Worm (Caenorhabditis elegans) whole organism, L1 larva: Measurements from ENCODE around the gene srh-297.

Experiments
- C04F5.9 ChIP-seq: sonication (generic microtip); optimal IDR thresholded peaks from 2 replicates; lab custom pipeline; 2016; ENCODE audit warnings: missing genetic modification characterization, missing compliant biosample characterization
- C16A3.4 ChIP-seq: fragments of 150-350 bp; optimal IDR thresholded peaks from 2 replicates; lab custom pipeline; 2014; ENCODE audit warnings: missing biosample characterization, missing genetic modification characterization
- F16B12.6 ChIP-seq: fragments of 150-350 bp; optimal IDR thresholded peaks from 2 replicates; lab custom pipeline; 2014; ENCODE audit warnings: missing biosample characterization, missing genetic modification characterization
- Y116A8C.19 ChIP-seq: sonication (generic microtip); optimal IDR thresholded peaks from 2 replicates; lab custom pipeline; 2016; ENCODE audit warnings: missing compliant biosample characterization, missing genetic modification characterization, borderline replicate concordance
- alr-1 ChIP-seq: fragments of 200-800 bp; sonication (Bioruptor generic); optimal IDR thresholded peaks from 2 replicates; lab custom pipeline; 2018; ENCODE audit warnings: borderline replicate concordance, mild to moderate bottlenecking, missing genetic modification characterization, missing compliant biosample characterization
- ama-1 ChIP-seq: fragments of 150-350 bp; optimal IDR thresholded peaks from 2 replicates; lab custom pipeline; 2014
- blmp-1 ChIP-seq: fragments of 150-350 bp; optimal IDR thresholded peaks from 2 replicates; lab custom pipeline; 2014; ENCODE audit warnings: missing biosample characterization, missing genetic modification characterization
- ceh-8 ChIP-seq: fragments of 200-800 bp; sonication (Bioruptor generic); optimal IDR thresholded peaks from 2 replicates; lab custom pipeline; 2018; ENCODE audit warnings: mild to moderate bottlenecking, missing genetic modification characterization, moderate library complexity, missing compliant biosample characterization
- ceh-88 ChIP-seq: fragments of 200-800 bp; sonication (Bioruptor generic); IDR thresholded peaks from 2 replicates; pipeline ENCODE4 v1.3.6; 2022; ENCODE audit warnings: missing genetic modification characterization, missing compliant biosample characterization
- dpl-1 ChIP-seq, 3 experiments: fragments of 150-350 bp in 2 of 3; sonication (generic microtip) in 1 of 3; optimal IDR thresholded peaks; 2 replicates each; lab custom pipeline; 2014 to 2017; ENCODE audit warnings: missing biosample characterization in 3 of 3, missing genetic modification characterization in 3 of 3, missing genetic modification reagents in 3 of 3
- efl-1 ChIP-seq, 4 experiments: fragments of 150-350 bp; optimal IDR thresholded peaks in 3 of 4; peaks in 1 of 4; 1 replicate in 1 of 4; 2 replicates in 3 of 4; lab custom pipeline; 2014; ENCODE audit warnings: missing biosample characterization in 2 of 4, missing genetic modification characterization in 2 of 4, missing genetic modification reagents in 2 of 4
- egl-27 ChIP-seq, 2 experiments: fragments of 150-350 bp in 1 of 2; sonication (generic microtip); optimal IDR thresholded peaks; 3 replicates each; lab custom pipeline; 2017 to 2018; ENCODE audit warnings: missing biosample characterization in 2 of 2, missing genetic modification characterization in 2 of 2, missing genetic modification reagents in 2 of 2
- elt-2 ChIP-seq: sonication (generic microtip); optimal IDR thresholded peaks from 2 replicates; lab custom pipeline; 2016; ENCODE audit warnings: missing genetic modification characterization, mild to moderate bottlenecking, inconsistent platforms, missing compliant biosample characterization, missing genetic modification reagents
- elt-3 ChIP-seq, 6 experiments: fragments of 150-350 bp in 1 of 6; sonication (generic microtip); optimal IDR thresholded peaks; 2 replicates each; lab custom pipeline; 2017 to 2018; ENCODE audit warnings: missing biosample characterization in 6 of 6, missing genetic modification characterization in 6 of 6, inconsistent platforms in 1 of 6
- ets-5 ChIP-seq: fragments of 200-800 bp; sonication (Bioruptor generic); IDR thresholded peaks from 2 replicates; pipeline ENCODE4 v1.3.6; 2022; ENCODE audit warnings: missing genetic modification characterization, missing compliant biosample characterization
- fos-1 ChIP-seq: fragments of 150-350 bp; optimal IDR thresholded peaks from 2 replicates; lab custom pipeline; 2014; ENCODE audit warnings: missing biosample characterization, missing genetic modification characterization
- jun-1 ChIP-seq: fragments of 150-350 bp; optimal IDR thresholded peaks from 2 replicates; lab custom pipeline; 2014; ENCODE audit warnings: missing biosample characterization, missing genetic modification reagents, missing genetic modification characterization
- lin-15B ChIP-seq: fragments of 150-350 bp; sonication (generic microtip); optimal IDR thresholded peaks from 3 replicates; lab custom pipeline; 2014; ENCODE audit warnings: missing biosample characterization, missing genetic modification characterization
- lin-39 ChIP-seq: fragments of 150-350 bp; optimal IDR thresholded peaks from 2 replicates; lab custom pipeline; 2014; ENCODE audit warnings: missing biosample characterization, missing genetic modification reagents, missing genetic modification characterization
- mab-9 ChIP-seq: fragments of 200-800 bp; sonication (Bioruptor generic); IDR thresholded peaks from 2 replicates; pipeline ENCODE4 v1.3.6; 2022; ENCODE audit warnings: missing genetic modification reagents, missing genetic modification characterization, missing compliant biosample characterization
- mdl-1 ChIP-seq, 2 experiments: fragments of 150-350 bp; optimal IDR thresholded peaks; 2 replicates each; lab custom pipeline; 2014 to 2017; ENCODE audit warnings: missing biosample characterization in 2 of 2, missing genetic modification characterization in 2 of 2, inconsistent platforms in 1 of 2
- nhr-11 ChIP-seq: fragments of 150-350 bp; optimal IDR thresholded peaks from 2 replicates; lab custom pipeline; 2014; ENCODE audit warnings: missing biosample characterization, missing genetic modification characterization
- nhr-237 ChIP-seq: fragments of 150-350 bp; optimal IDR thresholded peaks from 2 replicates; lab custom pipeline; 2014; ENCODE audit warnings: missing biosample characterization, missing genetic modification characterization
- nhr-71 ChIP-seq: sonication (generic microtip); optimal IDR thresholded peaks from 2 replicates; lab custom pipeline; 2016; ENCODE audit warnings: mild to moderate bottlenecking, missing genetic modification characterization, moderate library complexity, missing compliant biosample characterization
- nhr-84 ChIP-seq: sonication (generic microtip); optimal IDR thresholded peaks from 2 replicates; lab custom pipeline; 2017; ENCODE audit warnings: missing biosample characterization, missing genetic modification characterization
- nhr-85 ChIP-seq: sonication (generic microtip); peaks from one replicate; lab custom pipeline; 2016; ENCODE audit warnings: missing genetic modification characterization, inconsistent platforms, missing compliant biosample characterization
- nhr-90 ChIP-seq: sonication (generic microtip); optimal IDR thresholded peaks from 2 replicates; lab custom pipeline; 2016; ENCODE audit warnings: mild to moderate bottlenecking, missing genetic modification characterization, missing compliant biosample characterization; ENCODE audit not compliant: poor library complexity
- pag-3 ChIP-seq: sonication (generic microtip); optimal IDR thresholded peaks from 2 replicates; lab custom pipeline; 2017; ENCODE audit warnings: missing genetic modification characterization, mild to moderate bottlenecking, missing compliant biosample characterization, antibody characterized with exemption, borderline replicate concordance; ENCODE audit not compliant: insufficient read depth
- pax-3 ChIP-seq: fragments of 200-800 bp; sonication (Bioruptor generic); optimal IDR thresholded peaks from 2 replicates; lab custom pipeline; 2018; ENCODE audit warnings: mild to moderate bottlenecking, missing genetic modification characterization, moderate library complexity, missing compliant biosample characterization
- rnt-1 ChIP-seq: sonication (generic microtip); optimal IDR thresholded peaks from 2 replicates; lab custom pipeline; 2016; ENCODE audit warnings: mild to moderate bottlenecking, missing genetic modification characterization, moderate library complexity, missing compliant biosample characterization
- snu-23 ChIP-seq: sonication (generic microtip); optimal IDR thresholded peaks from 2 replicates; lab custom pipeline; 2016; ENCODE audit warnings: missing genetic modification characterization, missing compliant biosample characterization
- sox-4 ChIP-seq: sonication (generic microtip); optimal IDR thresholded peaks from 2 replicates; lab custom pipeline; 2016; ENCODE audit warnings: missing genetic modification characterization, missing compliant biosample characterization
- sptf-1 ChIP-seq: fragments of 150-350 bp; optimal IDR thresholded peaks from 2 replicates; lab custom pipeline; 2014; ENCODE audit warnings: missing biosample characterization, missing genetic modification characterization
- sup-37 ChIP-seq: fragments of 200-800 bp; sonication (Bioruptor generic); optimal IDR thresholded peaks from 2 replicates; lab custom pipeline; 2018; ENCODE audit warnings: mild to moderate bottlenecking, missing genetic modification characterization, missing compliant biosample characterization
- swsn-7 ChIP-seq: sonication (generic microtip); optimal IDR thresholded peaks from 2 replicates; lab custom pipeline; 2016; ENCODE audit warnings: missing genetic modification characterization, missing compliant biosample characterization
- unc-130 ChIP-seq: fragments of 150-350 bp; optimal IDR thresholded peaks from 2 replicates; lab custom pipeline; 2017; ENCODE audit warnings: missing biosample characterization, missing genetic modification characterization, inconsistent platforms
- unc-86 ChIP-seq: sonication (generic microtip); optimal IDR thresholded peaks from 2 replicates; lab custom pipeline; 2016; ENCODE audit warnings: missing genetic modification characterization, missing compliant biosample characterization
- unc-98 ChIP-seq: fragments of 200-800 bp; sonication (Bioruptor generic); IDR thresholded peaks from 2 replicates; pipeline ENCODE4 v1.3.6; 2022; ENCODE audit warnings: missing genetic modification characterization, missing compliant biosample characterization
- vab-15 ChIP-seq: sonication (generic microtip); optimal IDR thresholded peaks from 2 replicates; lab custom pipeline; 2017; ENCODE audit warnings: missing genotype, mild to moderate bottlenecking, missing genetic modification characterization, missing compliant biosample characterization
- xbp-1 ChIP-seq: sonication (generic microtip); optimal IDR thresholded peaks from 2 replicates; lab custom pipeline; 2016; ENCODE audit warnings: missing genetic modification characterization, missing compliant biosample characterization
- zip-4 ChIP-seq: fragments of 200-800 bp; sonication (Bioruptor generic); optimal IDR thresholded peaks from 2 replicates; lab custom pipeline; 2018; ENCODE audit warnings: mild to moderate bottlenecking, missing genetic modification characterization, moderate library complexity, missing compliant biosample characterization
- ztf-11 ChIP-seq, 2 experiments: sonication (generic microtip); optimal IDR thresholded peaks; 2 replicates each; lab custom pipeline; 2016 to 2017; ENCODE audit warnings: missing genetic modification characterization in 2 of 2, missing biosample characterization in 1 of 2, missing compliant biosample characterization in 1 of 2
- ztf-4 ChIP-seq: fragments of 150-350 bp; optimal IDR thresholded peaks from 2 replicates; lab custom pipeline; 2014; ENCODE audit warnings: missing biosample characterization, missing genetic modification characterization

srh-297 gene

ce11 chrII:3250195-3250594 lies 19.9 kb upstream of the srh-297 start:
- no peak for TF ChIP-seq elt-2
- TF ChIP-seq nhr-71: no peak
- TF ChIP-seq fos-1 (tag; lab: Kevin White, UChicago): no peak
- TF ChIP-seq pax-3 (tag; lab: Kevin White, UChicago): no peak
- TF ChIP-seq snu-23 (GFP tag; lab: Kevin White, UChicago): no peak
- TF ChIP-seq lin-15B (tag; lab: Kevin White, UChicago): no peak

ce11 chrII:3249406-3249805 lies 19.1 kb upstream of the srh-297 start, which contains the start of gene clec-124:
Gene clec-124, plus strand, starts transcription at chrII:3249706.
- TF ChIP-seq sup-37 (no peak), zip-4 (no peak), nhr-85 (tag; lab: Kevin White, UChicago) (no peak)

ce11 chrII:3248043-3248718 lies 17.9 kb upstream of the srh-297 start, which contains the start of the genes fbxc-50 and C17F4.2:
Gene fbxc-50, minus strand, starts transcription at chrII:3248123.
Gene C17F4.2, plus strand, starts transcription at chrII:3248668.
- TF ChIP-seq blmp-1 (tag; lab: Kevin White, UChicago) (peak; percentile 80), efl-1 (optimal IDR thresholded peaks at IDR 0.05; lab: Kevin White, UChicago) (no peak), efl-1 (GFP tag; optimal IDR thresholded peaks at IDR 0.05 in 1 of 2; lab: Kevin White, UChicago) (peak in 1 of 2 experiments; percentile 56), snu-23 (GFP tag; lab: Kevin White, UChicago) (no peak)
- TF ChIP-seq, all 84 proteins: peak for 2

- no peak for TF ChIP-seq F16B12.6 (tag; lab: Kevin White, UChicago)
- TF ChIP-seq ztf-4 (tag; lab: Kevin White, UChicago): no peak
- no peak for TF ChIP-seq C16A3.4 (tag; lab: Kevin White, UChicago)
- no peak for TF ChIP-seq nhr-90 (tag; lab: Kevin White, UChicago)
- TF ChIP-seq lin-39: no peak
- no peak for TF ChIP-seq ceh-88 (GFP tag; lab: Robert Waterston, UW)
- TF ChIP-seq sox-4 (tag; lab: Kevin White, UChicago): no peak
- no peak for TF ChIP-seq swsn-7 (tag; lab: Kevin White, UChicago)
- no peak for TF ChIP-seq lin-15B (tag; lab: Kevin White, UChicago)
- no peak for TF ChIP-seq dpl-1 (GFP tag; optimal IDR thresholded peaks at IDR 0.05; lab: Kevin White, UChicago)
- no peak for TF ChIP-seq mdl-1 (tag; optimal IDR thresholded peaks at IDR 0.05; lab: Kevin White, UChicago)
- TF ChIP-seq alr-1: no peak
- TF ChIP-seq vab-15 (tag; lab: Kevin White, UChicago): no peak
- no peak for TF ChIP-seq elt-3 (tag; optimal IDR thresholded peaks at IDR 0.05; lab: Kevin White, UChicago)
- no peak for TF ChIP-seq egl-27 (tag; optimal IDR thresholded peaks at IDR 0.05; lab: Kevin White, UChicago)
- TF ChIP-seq unc-86 (tag; lab: Kevin White, UChicago): no peak
- no peak for TF ChIP-seq ceh-8 (GFP tag; lab: Kevin White, UChicago)
- TF ChIP-seq mab-9 (GFP tag; lab: Robert Waterston, UW): no peak
- TF ChIP-seq unc-130 (tag; lab: Kevin White, UChicago): no peak
- TF ChIP-seq nhr-237 (tag; lab: Kevin White, UChicago): no peak
Observed at ce11 chrII:3247556-3247955, 17.2 kb upstream of the srh-297 start.

- TF ChIP-seq sptf-1 (tag; lab: Kevin White, UChicago): no peak
- TF ChIP-seq dpl-1 (GFP tag; optimal IDR thresholded peaks at IDR 0.05; lab: Kevin White, UChicago): no peak
- no peak for TF ChIP-seq C04F5.9
- no peak for TF ChIP-seq efl-1 (optimal IDR thresholded peaks at IDR 0.05; lab: Kevin White, UChicago)
- no peak for TF ChIP-seq efl-1 (GFP tag; optimal IDR thresholded peaks at IDR 0.05 in 1 of 2; lab: Kevin White, UChicago)
- no peak for TF ChIP-seq ets-5 (GFP tag; lab: Robert Waterston, UW)
- no peak for TF ChIP-seq unc-98 (GFP tag; lab: Robert Waterston, UW)
- TF ChIP-seq pag-3 (tag; lab: Kevin White, UChicago): no peak
- no peak for TF ChIP-seq ama-1
- no peak for TF ChIP-seq rnt-1
- TF ChIP-seq ztf-4 (tag; lab: Kevin White, UChicago): no peak
- peak; percentile 98 for TF ChIP-seq elt-2
- no peak for TF ChIP-seq nhr-11 (tag; lab: Kevin White, UChicago)
- TF ChIP-seq unc-130 (tag; lab: Kevin White, UChicago): no peak
- TF ChIP-seq mab-9 (GFP tag; lab: Robert Waterston, UW): no peak
- TF ChIP-seq xbp-1 (tag; lab: Kevin White, UChicago): no peak
- no peak for TF ChIP-seq Y116A8C.19
- no peak for TF ChIP-seq nhr-84 (tag; lab: Kevin White, UChicago)
- TF ChIP-seq lin-39: no peak
- TF ChIP-seq ztf-11 (tag; optimal IDR thresholded peaks at IDR 0.05; lab: Kevin White, UChicago): no peak
- peak; percentile 38 for TF ChIP-seq jun-1 (tag; lab: Kevin White, UChicago)
Observed at ce11 chrII:3245836-3246235, 15.5 kb upstream of the srh-297 start, which contains the start of gene C17F4.7. Gene C17F4.7, minus strand, starts transcription at chrII:3246015.
